Worm (Caenorhabditis elegans) whole organism, early embryonic: ENCODE results near the gene B0464.6.

Experiments used
- F13C5.2 ChIP-seq: sonication (generic microtip); optimal IDR thresholded peaks from 2 replicates; lab custom pipeline; 2017; ENCODE audit warnings: mild to moderate bottlenecking, missing genetic modification characterization, inconsistent platforms, missing compliant biosample characterization
- ama-1 ChIP-seq: fragments of 150-350 bp; optimal IDR thresholded peaks from 2 replicates; lab custom pipeline; 2014
- ceh-36 ChIP-seq: sonication (generic microtip); optimal IDR thresholded peaks from 2 replicates; lab custom pipeline; 2016; ENCODE audit warnings: missing genetic modification characterization, inconsistent platforms, missing compliant biosample characterization
- hnd-1 ChIP-seq: sonication (generic microtip); optimal IDR thresholded peaks from 2 replicates; lab custom pipeline; 2016; ENCODE audit warnings: missing genetic modification characterization, missing compliant biosample characterization
- scrt-1 ChIP-seq: fragments of 200-800 bp; sonication (Bioruptor generic); IDR thresholded peaks from 2 replicates; pipeline ENCODE4 v1.3.6; 2022; ENCODE audit warnings: missing genetic modification characterization, missing compliant biosample characterization
- sea-1 ChIP-seq: fragments of 200-800 bp; sonication (Bioruptor generic); conservative IDR thresholded peaks from 2 replicates; pipeline ENCODE4 v1.3.6; 2022; ENCODE audit warnings: missing genetic modification characterization, missing compliant biosample characterization
- tra-4 ChIP-seq: sonication (generic microtip); optimal IDR thresholded peaks from 2 replicates; lab custom pipeline; 2017; ENCODE audit warnings: missing genetic modification characterization, missing compliant biosample characterization

- no peak for TF ChIP-seq sea-1 (GFP tag; lab: Robert Waterston, UW)
- no peak for TF ChIP-seq ceh-36 (tag; lab: Kevin White, UChicago)
- peak; percentile 5 for TF ChIP-seq tra-4 (tag; lab: Kevin White, UChicago)
- TF ChIP-seq ama-1 (lab: Kevin White, UChicago), result no peak
- no peak for TF ChIP-seq hnd-1 (tag; lab: Kevin White, UChicago)
- TF ChIP-seq scrt-1, result 0 out of 2 replicates have a peak, but pooled peaks have one; percentile 12
- TF ChIP-seq F13C5.2 (tag; lab: Kevin White, UChicago), result no peak
Observed at ce11 chrIII:9450933-9451332, 14.8 kb downstream of the B0464.6 start.
